Worm (Caenorhabditis elegans) whole organism, L1 larva: ENCODE results near the gene T05C12.1.

Source experiments
- mep-1 ChIP-seq: fragments of 150-350 bp; optimal IDR thresholded peaks from 2 replicates; lab custom pipeline; 2014; ENCODE audit warnings: missing biosample characterization, missing genetic modification characterization
- swsn-7 ChIP-seq: sonication (generic microtip); optimal IDR thresholded peaks from 2 replicates; lab custom pipeline; 2016; ENCODE audit warnings: missing genetic modification characterization, missing compliant biosample characterization
- tbx-2 ChIP-seq: sonication (generic microtip); optimal IDR thresholded peaks from 2 replicates; lab custom pipeline; 2016; ENCODE audit warnings: missing genetic modification characterization, missing compliant biosample characterization

- TF ChIP-seq mep-1 (tag; lab: Kevin White, UChicago): no peak
- TF ChIP-seq swsn-7 (tag; lab: Kevin White, UChicago): no peak
- TF ChIP-seq tbx-2 (tag; lab: Kevin White, UChicago): no peak
Measured at ce11 chrII:8216922-8217321, 43.4 kb downstream of the T05C12.1 start, which contains the start of gene ifg-1.
